1 fruit fly cellular context compared by ENCODE assay signal in the genomic region with DNA sequence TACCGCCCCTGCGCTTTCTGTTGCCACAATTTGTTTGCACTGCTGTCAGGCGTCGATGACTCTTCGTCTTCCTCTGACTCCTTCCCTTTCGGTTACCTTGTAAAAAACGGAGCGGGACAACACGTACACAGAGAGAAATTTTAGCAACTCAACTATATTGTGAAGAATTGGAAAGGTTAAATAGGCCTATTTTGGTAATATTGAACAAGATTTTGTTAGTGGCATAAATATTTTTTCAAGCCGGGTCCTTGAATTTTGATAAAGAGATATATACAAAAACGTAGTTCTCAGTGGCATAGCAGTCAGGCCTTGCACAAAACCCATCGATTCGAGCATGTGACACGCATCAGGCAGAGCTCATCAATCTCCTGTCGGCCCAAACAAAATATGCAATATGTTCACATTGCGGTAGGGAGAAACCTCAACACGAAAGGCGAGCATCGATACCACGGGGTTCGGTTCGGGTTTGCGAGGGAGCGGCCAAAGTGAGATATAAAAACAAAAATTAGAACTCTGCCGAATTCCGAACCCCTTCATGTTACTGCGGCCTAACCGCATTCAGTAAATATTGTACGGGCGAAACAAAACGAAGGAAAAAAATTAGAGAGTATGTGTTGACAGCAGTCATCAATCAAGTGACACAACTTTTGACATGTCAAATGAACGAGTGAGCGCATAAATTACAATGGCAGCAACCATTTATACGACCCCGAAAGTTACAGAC.
TF ChIP-seq lines count a peak whose summit lies in the region.

No protein-coding gene starts in this region.

TF ChIP-seq in whole organism, embryonic, 481 proteins besides CTCF, POLR2A, EP300 and RAD21 (continued from another document):
- TF ChIP-seq CG10321 (GFP tag; IDR thresholded peaks at IDR 0.05; lab: Robert Waterston, UW) (no peak), CrebB (tag; optimal IDR thresholded peaks at IDR 0.05; lab: Kevin White, UChicago) (no peak), CG8290 (GFP tag; optimal IDR thresholded peaks at IDR 0.05; lab: Kevin White, UChicago) (peak; percentile 83), CG8290 (tag; optimal IDR thresholded peaks at IDR 0.05; lab: Kevin White, UChicago) (peak in 1 of 2 experiments; percentile 49), gsb-n (tag; optimal IDR thresholded peaks at IDR 0.05; lab: Kevin White, UChicago) (peak; percentile 82), BtbVII (GFP tag; optimal IDR thresholded peaks at IDR 0.05; lab: Kevin White, UChicago) (peak; percentile 18), Fer1 (GFP tag; optimal IDR thresholded peaks at IDR 0.05; lab: Kevin White, UChicago) (peak; percentile 56), CG2678 (tag; optimal IDR thresholded peaks at IDR 0.05; lab: Kevin White, UChicago) (peak; percentile 81), Bgb (GFP tag; IDR thresholded peaks at IDR 0.05; lab: Robert Waterston, UW; ENCODE audit: partially characterized antibody) (no peak), CG8924 (tag; optimal IDR thresholded peaks at IDR 0.05; lab: Kevin White, UChicago) (peak; percentile 75), slou (GFP tag; optimal IDR thresholded peaks at IDR 0.05; lab: Kevin White, UChicago) (no peak), CG6813 (GFP tag; optimal IDR thresholded peaks at IDR 0.05; lab: Kevin White, UChicago) (peak; percentile 77), CG11696 (GFP tag; IDR thresholded peaks at IDR 0.05; lab: Robert Waterston, UW) (no peak), hb (GFP tag; IDR thresholded peaks at IDR 0.05; lab: Robert Waterston, UW; ENCODE audit: partially characterized antibody) (no peak), CG6689 (GFP tag; IDR thresholded peaks at IDR 0.05; lab: Robert Waterston, UW) (peak; percentile 83), CG7357 (GFP tag; IDR thresholded peaks at IDR 0.05; lab: Robert Waterston, UW) (peak; percentile 65; the same call in 1 of the 3 replicates), vfl (GFP tag; optimal IDR thresholded peaks at IDR 0.05; lab: Kevin White, UChicago) (no peak), CG17568 (GFP tag; optimal IDR thresholded peaks at IDR 0.05; lab: Kevin White, UChicago) (no peak), grn (GFP tag; optimal IDR thresholded peaks at IDR 0.05; lab: Kevin White, UChicago) (peak; percentile 5), dm (GFP tag; optimal IDR thresholded peaks at IDR 0.05; lab: Kevin White, UChicago) (peak; percentile 24), sd (tag; optimal IDR thresholded peaks at IDR 0.05; lab: Kevin White, UChicago) (peak; percentile 31), mam (GFP tag; optimal IDR thresholded peaks at IDR 0.05; lab: Kevin White, UChicago) (peak; percentile 70), TFAM (GFP tag; optimal IDR thresholded peaks at IDR 0.05; lab: Kevin White, UChicago) (peak; percentile 50), Vsx1 (GFP tag; optimal IDR thresholded peaks at IDR 0.05; lab: Kevin White, UChicago) (peak; percentile 36), Eip74EF (GFP tag; optimal IDR thresholded peaks at IDR 0.05; lab: Kevin White, UChicago) (peak in 1 of 2 experiments; percentile 42), emc (GFP tag; optimal IDR thresholded peaks at IDR 0.05; lab: Kevin White, UChicago) (no peak), D19B (GFP tag; optimal IDR thresholded peaks at IDR 0.05; lab: Kevin White, UChicago) (no peak), Sry-δ (GFP tag; optimal IDR thresholded peaks at IDR 0.05; lab: Kevin White, UChicago) (peak; percentile 44), p53 (GFP tag; optimal IDR thresholded peaks at IDR 0.05; lab: Kevin White, UChicago) (peak; percentile 19), Asciz (GFP tag; optimal IDR thresholded peaks at IDR 0.05; lab: Kevin White, UChicago) (peak; percentile 77), Antp (GFP tag; optimal IDR thresholded peaks at IDR 0.05; lab: Kevin White, UChicago) (peak; percentile 85), CG10431 (GFP tag; optimal IDR thresholded peaks at IDR 0.05; lab: Kevin White, UChicago) (no peak), mld (GFP tag; IDR thresholded peaks at IDR 0.05; lab: Robert Waterston, UW; ENCODE audit: partially characterized antibody) (no peak), cato (GFP tag; optimal IDR thresholded peaks at IDR 0.05; lab: Kevin White, UChicago; ENCODE audit: borderline replicate concordance) (no peak), CG31224 (GFP tag; IDR thresholded peaks at IDR 0.05; lab: Robert Waterston, UW) (peak; percentile 58; the same call in 1 of the 2 replicates), danr (GFP tag; IDR thresholded peaks at IDR 0.05; lab: Robert Waterston, UW) (0 out of 2 replicates have a peak, but pooled peaks have one; percentile 12), bcd (GFP tag; optimal IDR thresholded peaks at IDR 0.05; lab: Kevin White, UChicago) (peak; percentile 75), CG4328 (GFP tag; optimal IDR thresholded peaks at IDR 0.05; lab: Kevin White, UChicago) (peak; percentile 11), Dip3 (GFP tag; optimal IDR thresholded peaks at IDR 0.05; lab: Kevin White, UChicago) (peak; percentile 24), CG14965 (GFP tag; optimal IDR thresholded peaks at IDR 0.05; lab: Kevin White, UChicago; ENCODE audit: borderline replicate concordance) (peak; percentile 52), Jarid2 (GFP tag; optimal IDR thresholded peaks at IDR 0.05; lab: Kevin White, UChicago) (peak; percentile 4), ERR (GFP tag; optimal IDR thresholded peaks at IDR 0.05; lab: Kevin White, UChicago) (peak; percentile 53), crol (GFP tag; IDR thresholded peaks at IDR 0.05; lab: Robert Waterston, UW) (peak; percentile 47; the same call in 1 of the 2 replicates), tap (tag; optimal IDR thresholded peaks at IDR 0.05; lab: Kevin White, UChicago) (peak; percentile 66), CG7839 (tag; optimal IDR thresholded peaks at IDR 0.05; lab: Kevin White, UChicago) (peak; percentile 84), ro (GFP tag; IDR thresholded peaks at IDR 0.05; lab: Robert Waterston, UW) (0 out of 2 replicates have a peak, but pooled peaks have one; percentile 29), CG16863 (GFP tag; optimal IDR thresholded peaks at IDR 0.05; lab: Kevin White, UChicago) (peak; percentile 77), trem (tag; optimal IDR thresholded peaks at IDR 0.05; lab: Kevin White, UChicago) (peak; percentile 81), CG12104 (GFP tag; optimal IDR thresholded peaks at IDR 0.05; lab: Kevin White, UChicago) (peak; percentile 62), chm (GFP tag; IDR thresholded peaks at IDR 0.05; lab: Robert Waterston, UW) (peak; percentile 80), CG31388 (GFP tag; optimal IDR thresholded peaks at IDR 0.05; lab: Kevin White, UChicago) (peak; percentile 46), psq (GFP tag; optimal IDR thresholded peaks at IDR 0.05; lab: Kevin White, UChicago) (no peak), Dad (GFP tag; optimal IDR thresholded peaks at IDR 0.05; lab: Kevin White, UChicago) (peak; percentile 68), CG17912 (GFP tag; optimal IDR thresholded peaks at IDR 0.05; lab: Kevin White, UChicago) (no peak), insv (GFP tag; optimal IDR thresholded peaks at IDR 0.05; lab: Kevin White, UChicago) (no peak), crp (GFP tag; optimal IDR thresholded peaks at IDR 0.05; lab: Kevin White, UChicago) (no peak), HLHmδ (GFP tag; optimal IDR thresholded peaks at IDR 0.05; lab: Kevin White, UChicago) (no peak), Hr78 (GFP tag; optimal IDR thresholded peaks at IDR 0.05; lab: Kevin White, UChicago) (peak in 1 of 2 experiments; percentile 71), corto (GFP tag; optimal IDR thresholded peaks at IDR 0.05; lab: Kevin White, UChicago) (peak; percentile 75), B-H2 (GFP tag; optimal IDR thresholded peaks at IDR 0.05; lab: Kevin White, UChicago) (no peak), ase (GFP tag; IDR thresholded peaks at IDR 0.05; lab: Robert Waterston, UW) (peak; percentile 57; the same call in 1 of the 3 replicates), CG34224 (GFP tag; IDR thresholded peaks at IDR 0.05; lab: Robert Waterston, UW; ENCODE audit: partially characterized antibody) (no peak), bigmax (GFP tag; optimal IDR thresholded peaks at IDR 0.05; lab: Kevin White, UChicago) (no peak), CG3065 (GFP tag; optimal IDR thresholded peaks at IDR 0.05; lab: Kevin White, UChicago) (no peak), sim (GFP tag; IDR thresholded peaks at IDR 0.05; lab: Robert Waterston, UW) (peak; percentile 64), CG4404 (GFP tag; IDR thresholded peaks at IDR 0.05; lab: Robert Waterston, UW) (peak; percentile 91), tgo (GFP tag; IDR thresholded peaks at IDR 0.05; lab: Robert Waterston, UW) (peak; percentile 44; the same call in 2 of the 3 replicates), caup (GFP tag; optimal IDR thresholded peaks at IDR 0.05; lab: Kevin White, UChicago; ENCODE audit: severe bottlenecking) (peak; percentile 19), CG15269 (tag; optimal IDR thresholded peaks at IDR 0.05; lab: Kevin White, UChicago) (peak; percentile 41)
